Worm (Caenorhabditis elegans): Measurements from ENCODE around the gene acbp-6.

acbp-6 gene

DNA sequence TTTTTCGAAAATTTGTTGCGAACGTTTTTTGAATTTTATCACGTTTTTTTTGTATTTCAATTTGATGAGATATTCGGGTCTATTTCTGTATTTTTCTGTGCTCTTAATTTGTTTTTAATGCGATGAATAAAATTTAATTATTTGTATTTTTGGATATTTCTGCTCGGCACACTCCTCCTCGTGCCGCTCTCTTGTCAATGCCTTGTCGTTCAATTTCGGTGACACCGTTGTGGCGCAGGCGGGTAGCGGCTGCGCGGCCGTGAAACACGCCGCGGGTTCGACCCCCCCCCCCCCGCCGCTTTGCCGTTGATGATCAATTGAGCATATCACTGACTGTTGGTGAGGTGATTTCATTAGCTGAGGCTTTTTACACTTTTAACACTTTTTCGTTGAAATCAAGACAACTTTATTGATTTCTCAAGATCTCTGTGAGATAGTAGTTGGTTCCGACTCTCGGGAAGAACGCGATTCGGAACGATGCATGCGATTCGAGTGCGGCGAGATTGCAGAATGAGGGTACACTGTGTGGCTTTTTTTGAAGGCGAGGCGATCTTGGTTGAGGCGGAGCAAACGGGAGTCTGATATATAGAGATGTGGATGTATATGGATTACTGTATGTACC is 12.8 kb downstream of the acbp-6 start (continued):
- peak; percentile 91 for TF ChIP-seq tlf-1 (GFP tag; optimal IDR thresholded peaks at IDR 0.05)

DNA sequence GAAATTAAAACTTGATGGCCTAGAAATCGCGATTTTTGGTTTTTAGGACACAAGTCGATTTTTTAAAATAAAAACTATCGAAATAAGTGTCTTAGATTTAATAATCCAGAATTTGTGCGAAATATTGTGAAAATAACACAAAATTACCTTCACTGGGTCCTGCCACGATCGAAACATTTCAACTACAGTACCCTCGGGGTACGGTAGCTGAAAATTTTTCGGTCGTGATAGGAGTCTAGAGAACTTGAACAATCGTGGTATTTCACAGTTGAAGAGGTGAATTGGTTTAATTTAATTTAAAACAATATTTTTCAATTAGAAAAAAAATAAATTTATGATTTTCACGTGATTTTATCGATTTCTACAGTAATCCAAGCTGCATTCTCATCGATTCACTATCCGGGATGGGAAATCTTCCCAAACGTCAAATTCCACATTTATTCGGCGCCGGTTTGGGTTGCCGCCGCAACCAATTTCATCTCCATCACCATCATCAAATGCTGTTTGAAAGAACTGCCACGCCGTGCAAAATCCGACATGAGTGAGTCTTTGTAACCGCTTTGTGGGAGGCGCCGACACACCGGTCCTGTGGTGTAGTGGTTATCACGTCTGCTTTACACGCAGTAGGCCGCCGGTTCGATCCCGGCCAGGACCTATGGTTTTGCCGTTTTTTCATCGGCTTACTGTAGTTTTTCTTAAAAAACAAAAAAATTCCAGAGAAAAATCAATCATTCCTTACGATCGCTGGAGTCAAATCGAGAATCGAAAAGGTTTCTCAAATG is 14.5 kb downstream of the acbp-6 start:
- TF ChIP-seq dpff-1 (tag; optimal IDR thresholded peaks at IDR 0.05) = no peak
- peak; percentile 5 for TF ChIP-seq lin-54 (GFP tag; optimal IDR thresholded peaks at IDR 0.05)
- no peak for TF ChIP-seq ekl-4 (GFP tag; IDR thresholded peaks at IDR 0.05)
- no peak for TF ChIP-seq tlf-1 (GFP tag; optimal IDR thresholded peaks at IDR 0.05)
- TF ChIP-seq Y56A3A.18 (GFP tag; IDR thresholded peaks at IDR 0.05) = no peak
- TF ChIP-seq lin-40 (tag; optimal IDR thresholded peaks at IDR 0.05) = peak; percentile 48
- TF ChIP-seq hmg-1.2 (GFP tag; IDR thresholded peaks at IDR 0.05) = peak; percentile 63
- peak; percentile 42; the same call in 1 of the 2 replicates for TF ChIP-seq zfh-2 (GFP tag; conservative IDR thresholded peaks at IDR 0.05)
- TF ChIP-seq ztf-18 (tag; optimal IDR thresholded peaks at IDR 0.05) = peak; percentile 7
- TF ChIP-seq ama-1 (optimal IDR thresholded peaks at IDR 0.05) = no peak
- peak in 1 of 2 experiments; percentile 37 for TF ChIP-seq ama-1 (GFP tag; optimal IDR thresholded peaks at IDR 0.05)
- peak; percentile 56 for TF ChIP-seq ceh-27 (GFP tag; optimal IDR thresholded peaks at IDR 0.05)
- peak; percentile 60 for TF ChIP-seq mcd-1 (GFP tag; IDR thresholded peaks at IDR 0.05)
- peak; percentile 43 for TF ChIP-seq F23B12.7 (tag; optimal IDR thresholded peaks at IDR 0.05; ENCODE audit: insufficient read depth)
- TF ChIP-seq bed-1 (GFP tag; IDR thresholded peaks at IDR 0.05) = no peak
- TF ChIP-seq B0019.2 (GFP tag; conservative IDR thresholded peaks at IDR 0.05) = 0 out of 2 replicates have a peak, but pooled peaks have one; percentile 30
- peak; percentile 8 for TF ChIP-seq nhr-80 (tag; optimal IDR thresholded peaks at IDR 0.05)
- peak; percentile 42; the same call in 1 of the 2 replicates for TF ChIP-seq pbrm-1 (GFP tag; IDR thresholded peaks at IDR 0.05)
- peak; percentile 32 for TF ChIP-seq F49E8.2 (tag; optimal IDR thresholded peaks at IDR 0.05; ENCODE audit: insufficient read depth)
- TF ChIP-seq lir-1 (GFP tag; conservative IDR thresholded peaks at IDR 0.05) = no peak
- TF ChIP-seq F33H1.4 (GFP tag; IDR thresholded peaks at IDR 0.05) = peak; percentile 30; the same call in 1 of the 2 replicates
- 0 out of 2 replicates have a peak, but pooled peaks have one; percentile 40 for TF ChIP-seq attf-3 (GFP tag; conservative IDR thresholded peaks at IDR 0.05)
- peak; percentile 14 for TF ChIP-seq nhr-90 (tag; optimal IDR thresholded peaks at IDR 0.05)
- TF ChIP-seq B0261.1 (tag; optimal IDR thresholded peaks at IDR 0.05) = peak; percentile 81
- TF ChIP-seq ztf-25 (GFP tag; IDR thresholded peaks at IDR 0.05) = 0 out of 2 replicates have a peak, but pooled peaks have one; percentile 24
- peak; percentile 63; the same call in 1 of the 2 replicates for TF ChIP-seq D2030.7 (GFP tag; IDR thresholded peaks at IDR 0.05)
- peak; percentile 17 for TF ChIP-seq ztf-26 (tag; optimal IDR thresholded peaks at IDR 0.05)
- peak; percentile 49 for TF ChIP-seq die-1 (tag; optimal IDR thresholded peaks at IDR 0.05)
- no peak for TF ChIP-seq C06A6.2 (GFP tag; conservative IDR thresholded peaks at IDR 0.05)
- TF ChIP-seq snpc-4 (GFP tag; optimal IDR thresholded peaks at IDR 0.05) = no peak
- TF ChIP-seq snpc-4 (tag; optimal IDR thresholded peaks at IDR 0.05) = peak in 3 of 4 experiments; percentile 12 to 43 (median 42)
- TF ChIP-seq attf-5 (GFP tag; optimal IDR thresholded peaks at IDR 0.05) = peak; percentile 18
- peak; percentile 89 for TF ChIP-seq tbp1 (GFP tag; optimal IDR thresholded peaks at IDR 0.05)
- TF ChIP-seq mxl-1 (tag; optimal IDR thresholded peaks at IDR 0.05) = no peak
- peak; percentile 59 for TF ChIP-seq nfyb-1 (GFP tag; IDR thresholded peaks at IDR 0.05)
- TF ChIP-seq him-1 (tag; optimal IDR thresholded peaks at IDR 0.05) = peak; percentile 53
- peak; percentile 12 for TF ChIP-seq K12H6.12 (tag; optimal IDR thresholded peaks at IDR 0.05)
- TF ChIP-seq lin-35 (GFP tag; optimal IDR thresholded peaks at IDR 0.05) = peak in 1 of 3 experiments; percentile 5
- peak; percentile 74 for TF ChIP-seq lsl-1 (GFP tag; optimal IDR thresholded peaks at IDR 0.05)
- TF ChIP-seq ets-4 (GFP tag; optimal IDR thresholded peaks at IDR 0.05) = no peak
- peak; percentile 46 for TF ChIP-seq rpc-1 (optimal IDR thresholded peaks at IDR 0.05)
- TF ChIP-seq rpc-1 (tag; optimal IDR thresholded peaks at IDR 0.05) = peak; percentile 69
